Worm (Caenorhabditis elegans): ENCODE measurements around the gene F07A11.1.

DNA sequence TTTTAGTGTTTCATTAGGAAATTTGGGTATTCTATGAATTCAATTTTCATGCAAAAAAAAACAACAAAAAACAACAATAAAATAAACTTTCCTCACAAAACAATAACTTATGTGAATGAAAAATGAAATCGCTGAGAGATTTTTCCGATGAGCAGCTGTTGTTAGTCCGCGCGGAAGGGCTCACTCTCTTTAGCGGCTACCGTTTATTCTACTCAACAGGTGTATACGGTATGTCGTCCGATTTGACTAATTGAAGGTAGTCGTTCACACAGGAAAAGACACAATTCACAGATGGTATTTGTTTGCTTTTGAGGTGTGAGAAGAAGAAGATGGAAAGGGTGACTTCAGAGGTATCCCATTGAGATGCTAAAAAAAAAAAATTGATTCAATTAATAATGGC lies 23.3 kb downstream of the F07A11.1 start:
- TF ChIP-seq ZK546.5 (tag; optimal IDR thresholded peaks at IDR 0.05) (no peak), snpc-4 (tag; optimal IDR thresholded peaks at IDR 0.05) (no peak), lin-13 (GFP tag; optimal IDR thresholded peaks at IDR 0.05) (no peak), dmd-4 (tag; optimal IDR thresholded peaks at IDR 0.05) (no peak), ztf-4 (tag; optimal IDR thresholded peaks at IDR 0.05) (no peak)

Data from whole organism, L2 larva.